Fruit fly (Drosophila melanogaster): ENCODE measurements around the gene CG13841.
A peak's percentile ranks its signal among the peaks of the same experiment; 100 is the strongest.

The CG13841 gene

dm6 chr3R:22727857-22728256 lies 39.6 kb downstream of the CG13841 start (continued):
- TF ChIP-seq CG8944 (GFP tag; optimal IDR thresholded peaks at IDR 0.05): no peak
- TF ChIP-seq CG12769 (tag; optimal IDR thresholded peaks at IDR 0.05): no peak
- peak in 1 of 2 experiments; percentile 9 for TF ChIP-seq Pdp1 (GFP tag; optimal IDR thresholded peaks at IDR 0.05)
- TF ChIP-seq ATbp (GFP tag; optimal IDR thresholded peaks at IDR 0.05): no peak
- no peak for TF ChIP-seq ac (GFP tag; optimal IDR thresholded peaks at IDR 0.05)
- TF ChIP-seq shn (GFP tag; optimal IDR thresholded peaks at IDR 0.05): no peak
- TF ChIP-seq vnd (GFP tag; IDR thresholded peaks at IDR 0.05; ENCODE audit: partially characterized antibody): no peak
- TF ChIP-seq gem (tag; optimal IDR thresholded peaks at IDR 0.05): no peak
- TF ChIP-seq amos (GFP tag; IDR thresholded peaks at IDR 0.05; ENCODE audit: partially characterized antibody): no peak
- no peak for TF ChIP-seq Deaf1 (tag; optimal IDR thresholded peaks at IDR 0.05)
- no peak for TF ChIP-seq CG32767 (GFP tag; IDR thresholded peaks at IDR 0.05)
- TF ChIP-seq emc (GFP tag; optimal IDR thresholded peaks at IDR 0.05): no peak
- TF ChIP-seq CG42726 (GFP tag; IDR thresholded peaks at IDR 0.05; ENCODE audit: partially characterized antibody): no peak
- no peak for TF ChIP-seq kah (GFP tag; optimal IDR thresholded peaks at IDR 0.05)
- no peak for TF ChIP-seq CG8359 (GFP tag; optimal IDR thresholded peaks at IDR 0.05; ENCODE audit: borderline replicate concordance)
- TF ChIP-seq nmo (GFP tag; optimal IDR thresholded peaks at IDR 0.05): no peak
- TF ChIP-seq CG17568 (GFP tag; optimal IDR thresholded peaks at IDR 0.05): no peak
- TF ChIP-seq CG12942 (GFP tag; optimal IDR thresholded peaks at IDR 0.05): no peak
- no peak for TF ChIP-seq CG15479 (GFP tag; optimal IDR thresholded peaks at IDR 0.05)
- TF ChIP-seq pho (GFP tag; optimal IDR thresholded peaks at IDR 0.05): no peak
- no peak for TF ChIP-seq tup (GFP tag; optimal IDR thresholded peaks at IDR 0.05)
- TF ChIP-seq Scr (GFP tag; IDR thresholded peaks at IDR 0.05; ENCODE audit: partially characterized antibody): no peak
- no peak for TF ChIP-seq CG2199 (GFP tag; IDR thresholded peaks at IDR 0.05)
- TF ChIP-seq crol (GFP tag; IDR thresholded peaks at IDR 0.05): no peak
- TF ChIP-seq Opbp (GFP tag; IDR thresholded peaks at IDR 0.05; ENCODE audit: partially characterized antibody): no peak
- TF ChIP-seq CG4424 (GFP tag; optimal IDR thresholded peaks at IDR 0.05): no peak
- TF ChIP-seq Gsc (GFP tag; IDR thresholded peaks at IDR 0.05): no peak
- no peak for TF ChIP-seq CG11398 (GFP tag; optimal IDR thresholded peaks at IDR 0.05)
- no peak for TF ChIP-seq Lpt (GFP tag; optimal IDR thresholded peaks at IDR 0.05)
- TF ChIP-seq ab (GFP tag; optimal IDR thresholded peaks at IDR 0.05): no peak
- no peak for TF ChIP-seq CG7745 (tag; optimal IDR thresholded peaks at IDR 0.05)
- no peak for TF ChIP-seq CG17802 (tag; optimal IDR thresholded peaks at IDR 0.05)
- TF ChIP-seq Dref (GFP tag; IDR thresholded peaks at IDR 0.05): no peak
- no peak for TF ChIP-seq stwl (tag; optimal IDR thresholded peaks at IDR 0.05)
- no peak for TF ChIP-seq CG15011 (GFP tag; optimal IDR thresholded peaks at IDR 0.05)
- no peak for TF ChIP-seq prd (optimal IDR thresholded peaks at IDR 0.05)
- TF ChIP-seq prd (GFP tag; IDR thresholded peaks at IDR 0.05): peak; percentile 32; the same call in 1 of the 3 replicates
- no peak for TF ChIP-seq abd-A (tag; optimal IDR thresholded peaks at IDR 0.05)
- no peak for TF ChIP-seq inv (GFP tag; IDR thresholded peaks at IDR 0.05; ENCODE audit: partially characterized antibody)
- TF ChIP-seq Nf-YA (GFP tag; IDR thresholded peaks at IDR 0.05): no peak
- no peak for TF ChIP-seq Dip3 (GFP tag; optimal IDR thresholded peaks at IDR 0.05)
- TF ChIP-seq zen2 (GFP tag; IDR thresholded peaks at IDR 0.05; ENCODE audit: partially characterized antibody): no peak
- no peak for TF ChIP-seq CG12299 (tag; optimal IDR thresholded peaks at IDR 0.05)
- no peak for TF ChIP-seq cad (GFP tag; optimal IDR thresholded peaks at IDR 0.05)
- no peak for TF ChIP-seq CG4854 (GFP tag; optimal IDR thresholded peaks at IDR 0.05)
- TF ChIP-seq CG17361 (GFP tag; IDR thresholded peaks at IDR 0.05): no peak
- no peak for TF ChIP-seq CG3281 (GFP tag; optimal IDR thresholded peaks at IDR 0.05)
- TF ChIP-seq CG43689 (GFP tag; IDR thresholded peaks at IDR 0.05): no peak
- no peak for TF ChIP-seq ems (GFP tag; optimal IDR thresholded peaks at IDR 0.05)
- TF ChIP-seq CG1603 (tag; optimal IDR thresholded peaks at IDR 0.05): peak; percentile 30
- no peak for TF ChIP-seq CG34224 (GFP tag; IDR thresholded peaks at IDR 0.05; ENCODE audit: partially characterized antibody)
